Fruit fly (Drosophila melanogaster) whole organism: ENCODE results near the gene nAChRalpha6.

Source experiments
- CG8478 ChIP-seq: fragments of >200 bp; optimal IDR thresholded peaks from 2 replicates; lab custom pipeline; 2018; ENCODE audit warnings: inconsistent platforms
- Dll ChIP-seq: fragments of >200 bp; optimal IDR thresholded peaks from 2 replicates; lab custom pipeline; 2017
- EcR ChIP-seq, 2 experiments: fragments of >200 bp; optimal IDR thresholded peaks; 2 replicates each; lab custom pipeline; 2017; ENCODE audit warnings: missing biosample characterization in 2 of 2, missing genetic modification characterization in 2 of 2, missing genetic modification reagents in 2 of 2
- pan ChIP-seq: fragments of >200 bp; optimal IDR thresholded peaks from 2 replicates; lab custom pipeline; 2017
- psq ChIP-seq: fragments of >200 bp; optimal IDR thresholded peaks from 2 replicates; lab custom pipeline; 2017
- usp ChIP-seq: fragments of >200 bp; optimal IDR thresholded peaks from 2 replicates; lab custom pipeline; 2017; ENCODE audit warnings: missing biosample characterization, missing genetic modification characterization, mixed read lengths

DNA sequence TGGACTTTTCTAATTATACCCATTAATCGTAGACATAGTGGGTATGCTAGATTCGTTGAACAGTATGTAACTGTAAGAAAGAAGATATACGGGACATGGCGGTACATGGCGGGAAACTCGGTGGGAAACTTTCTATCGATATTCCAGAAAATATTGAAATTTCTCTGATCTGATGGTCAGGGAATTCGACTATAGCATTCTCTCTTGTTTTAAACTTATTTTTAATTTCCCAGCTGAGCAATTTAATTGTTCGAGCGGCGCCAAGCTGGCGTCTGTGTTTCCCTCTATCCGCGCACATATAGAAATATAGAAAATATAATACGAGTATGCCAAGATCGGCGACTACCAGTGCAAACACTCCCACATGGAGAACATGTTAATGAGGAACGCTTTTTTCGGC is 106.9 kb downstream of the nAChRalpha6 start:
- TF ChIP-seq pan (lab: Kevin White, UChicago) (no peak), CG8478 (lab: Kevin White, UChicago) (no peak), usp (GFP tag; lab: Kevin White, UChicago) (no peak), psq (no peak), EcR (GFP tag; optimal IDR thresholded peaks at IDR 0.05; lab: Kevin White, UChicago) (no peak), Dll (lab: Kevin White, UChicago) (no peak)
